Worm (Caenorhabditis elegans) whole organism, young adult: Measurements from ENCODE around the gene C14B9.3.

Source experiments
- B0019.2 ChIP-seq: fragments of 200-800 bp; sonication (Bioruptor generic); conservative IDR thresholded peaks from 2 replicates; pipeline ENCODE4 v1.3.6; 2022; ENCODE audit warnings: missing genetic modification reagents, missing genetic modification characterization, missing compliant biosample characterization
- B0261.1 ChIP-seq: sonication (generic microtip); optimal IDR thresholded peaks from 2 replicates; lab custom pipeline; 2016; ENCODE audit warnings: mild to moderate bottlenecking, missing genetic modification characterization, moderate library complexity, missing compliant biosample characterization
- F23B12.7 ChIP-seq: sonication (generic microtip); optimal IDR thresholded peaks from 2 replicates; lab custom pipeline; 2017; ENCODE audit warnings: missing genetic modification characterization, mild to moderate bottlenecking, missing compliant biosample characterization, antibody characterized with exemption, moderate library complexity; ENCODE audit not compliant: insufficient read depth
- F33H1.4 ChIP-seq: fragments of 200-800 bp; sonication (Bioruptor generic); IDR thresholded peaks from 2 replicates; pipeline ENCODE4 v1.3.6; 2022; ENCODE audit warnings: missing genetic modification reagents, missing genetic modification characterization, missing compliant biosample characterization
- F37B4.10 ChIP-seq: fragments of 200-800 bp; sonication (Bioruptor generic); IDR thresholded peaks from 2 replicates; pipeline ENCODE4 v1.3.6; 2022; ENCODE audit warnings: missing genetic modification characterization, missing compliant biosample characterization
- F39B2.1 ChIP-seq: fragments of 200-800 bp; sonication (Bioruptor generic); IDR thresholded peaks from 2 replicates; pipeline ENCODE4 v1.3.6; 2022; ENCODE audit warnings: missing genetic modification reagents, missing genetic modification characterization, missing compliant biosample characterization
- F57A8.1 ChIP-seq: fragments of 200-800 bp; sonication (Bioruptor generic); optimal IDR thresholded peaks from 2 replicates; lab custom pipeline; 2018; ENCODE audit warnings: mild to moderate bottlenecking, missing genetic modification characterization, moderate library complexity, missing compliant biosample characterization
- K12H6.12 ChIP-seq: fragments of 200-800 bp; sonication (Bioruptor generic); optimal IDR thresholded peaks from 2 replicates; lab custom pipeline; 2018; ENCODE audit warnings: mild to moderate bottlenecking, missing genetic modification characterization, missing compliant biosample characterization
- Y67H2A.10 ChIP-seq: fragments of 200-800 bp; sonication (Bioruptor generic); conservative IDR thresholded peaks from 2 replicates; pipeline ENCODE4 v1.3.6; 2022; ENCODE audit warnings: missing genetic modification reagents, missing genetic modification characterization, missing compliant biosample characterization
- Y95B8A.8 ChIP-seq: fragments of 200-800 bp; sonication (Bioruptor generic); IDR thresholded peaks from 2 replicates; pipeline ENCODE4 v1.3.6; 2022; ENCODE audit warnings: missing genetic modification reagents, missing genetic modification characterization, missing compliant biosample characterization
- ZK185.1 ChIP-seq: sonication (generic microtip); optimal IDR thresholded peaks from 2 replicates; lab custom pipeline; 2016; ENCODE audit warnings: mild to moderate bottlenecking, missing genetic modification characterization, missing compliant biosample characterization; ENCODE audit not compliant: poor library complexity, severe bottlenecking
- ama-1 ChIP-seq, 3 experiments: fragments of 150-350 bp in 1 of 3; sonication (generic microtip) in 2 of 3; optimal IDR thresholded peaks; 2 replicates each; lab custom pipeline; 2014 to 2018; ENCODE audit warnings: missing biosample characterization in 2 of 3, missing genetic modification characterization in 2 of 3, missing genetic modification reagents in 2 of 3
- aptf-3 ChIP-seq: fragments of 200-800 bp; sonication (Bioruptor generic); IDR thresholded peaks from 2 replicates; pipeline ENCODE4 v1.3.6; 2022; ENCODE audit warnings: missing genetic modification characterization, missing compliant biosample characterization
- atf-7 ChIP-seq: sonication (generic microtip); optimal IDR thresholded peaks from 2 replicates; lab custom pipeline; 2017; ENCODE audit warnings: mild to moderate bottlenecking, missing genetic modification characterization, missing compliant biosample characterization
- attf-3 ChIP-seq: fragments of 200-800 bp; sonication (Bioruptor generic); conservative IDR thresholded peaks from 2 replicates; pipeline ENCODE4 v1.3.6; 2022; ENCODE audit warnings: missing genetic modification reagents, missing genetic modification characterization, missing compliant biosample characterization
- bed-1 ChIP-seq: fragments of 200-800 bp; sonication (Bioruptor generic); IDR thresholded peaks from 2 replicates; pipeline ENCODE4 v1.3.6; 2022; ENCODE audit warnings: missing genetic modification reagents, missing genetic modification characterization, missing compliant biosample characterization
- cebp-1 ChIP-seq, 2 experiments: fragments of 200-800 bp in 1 of 2; sonication (Bioruptor generic) in 1 of 2; sonication (generic microtip) in 1 of 2; IDR thresholded peaks in 1 of 2; optimal IDR thresholded peaks in 1 of 2; 2 replicates each; pipeline versions ENCODE4 v1.3.6 to Lab custom; 2017 to 2022; ENCODE audit warnings: missing compliant biosample characterization in 2 of 2, missing genetic modification characterization in 2 of 2, mild to moderate bottlenecking in 1 of 2, missing genetic modification reagents in 1 of 2, moderate library complexity in 1 of 2
- cebp-2 ChIP-seq: fragments of 200-800 bp; sonication (Bioruptor generic); IDR thresholded peaks from 2 replicates; pipeline ENCODE4 v1.3.6; 2022; ENCODE audit warnings: missing genetic modification characterization, missing compliant biosample characterization
- ceh-58 ChIP-seq: fragments of 200-800 bp; sonication (Bioruptor generic); IDR thresholded peaks from 2 replicates; pipeline ENCODE4 v1.3.6; 2022; ENCODE audit warnings: missing genetic modification characterization, missing compliant biosample characterization
- die-1 ChIP-seq: sonication (generic microtip); optimal IDR thresholded peaks from 2 replicates; lab custom pipeline; 2016; ENCODE audit warnings: missing genotype, mild to moderate bottlenecking, missing genetic modification characterization, missing compliant biosample characterization
- dpl-1 ChIP-seq: fragments of 150-350 bp; optimal IDR thresholded peaks from 2 replicates; lab custom pipeline; 2014; ENCODE audit warnings: missing biosample characterization, missing genetic modification reagents, missing genetic modification characterization
- ekl-4 ChIP-seq: fragments of 200-800 bp; sonication (Bioruptor generic); IDR thresholded peaks from 2 replicates; pipeline ENCODE4 v1.3.6; 2022; ENCODE audit warnings: missing genetic modification reagents, missing genetic modification characterization, missing compliant biosample characterization
- gei-17 ChIP-seq: fragments of 200-800 bp; sonication (Bioruptor generic); optimal IDR thresholded peaks from 2 replicates; lab custom pipeline; 2018; ENCODE audit warnings: mild to moderate bottlenecking, missing genetic modification characterization, missing compliant biosample characterization
- hlh-12 ChIP-seq: sonication (generic microtip); optimal IDR thresholded peaks from 2 replicates; lab custom pipeline; 2016; ENCODE audit warnings: missing genetic modification characterization, missing compliant biosample characterization
- hlh-26 ChIP-seq: fragments of 200-800 bp; sonication (Bioruptor generic); conservative IDR thresholded peaks from 2 replicates; pipeline ENCODE4 v1.3.6; 2022; ENCODE audit warnings: missing genetic modification reagents, missing genetic modification characterization, missing compliant biosample characterization
- hmg-20 ChIP-seq: fragments of 200-800 bp; sonication (Bioruptor generic); IDR thresholded peaks from 2 replicates; pipeline ENCODE4 v1.3.6; 2022; ENCODE audit warnings: missing genetic modification reagents, missing genetic modification characterization, missing compliant biosample characterization
- let-607 ChIP-seq, 2 experiments: fragments of 200-800 bp in 1 of 2; sonication (Bioruptor generic) in 1 of 2; sonication (generic microtip) in 1 of 2; optimal IDR thresholded peaks; 2 replicates each; lab custom pipeline; 2016 to 2018; ENCODE audit warnings: mild to moderate bottlenecking in 2 of 2, missing compliant biosample characterization in 2 of 2, missing genetic modification characterization in 2 of 2, moderate library complexity in 2 of 2, missing genotype in 1 of 2
- lin-26 ChIP-seq: fragments of 200-800 bp; sonication (Bioruptor generic); IDR thresholded peaks from 2 replicates; pipeline ENCODE4 v1.3.6; 2022; ENCODE audit warnings: missing genetic modification reagents, missing genetic modification characterization, missing compliant biosample characterization
- lin-35 ChIP-seq, 3 experiments: fragments of 150-350 bp in 2 of 3; sonication (generic microtip) in 1 of 3; optimal IDR thresholded peaks; 2 replicates each; lab custom pipeline; 2014 to 2018; ENCODE audit warnings: missing biosample characterization in 3 of 3, missing genetic modification characterization in 3 of 3, missing genetic modification reagents in 3 of 3
- lin-40 ChIP-seq: sonication (generic microtip); optimal IDR thresholded peaks from 2 replicates; lab custom pipeline; 2016; ENCODE audit warnings: missing genetic modification characterization, mild to moderate bottlenecking, missing compliant biosample characterization, missing genotype, missing genetic modification reagents
- madf-10 ChIP-seq: sonication (generic microtip); optimal IDR thresholded peaks from 2 replicates; lab custom pipeline; 2016; ENCODE audit warnings: mild to moderate bottlenecking, missing genetic modification characterization, missing compliant biosample characterization
- madf-3 ChIP-seq: fragments of 200-800 bp; sonication (Bioruptor generic); IDR thresholded peaks from 2 replicates; pipeline ENCODE4 v1.3.6; 2022; ENCODE audit warnings: missing genetic modification reagents, missing genetic modification characterization, missing compliant biosample characterization
- madf-6 ChIP-seq: fragments of 200-800 bp; sonication (Bioruptor generic); IDR thresholded peaks from 2 replicates; pipeline ENCODE4 v1.3.6; 2022; ENCODE audit warnings: missing genetic modification reagents, missing genetic modification characterization, missing compliant biosample characterization
- mes-4 ChIP-seq: sonication (generic microtip); optimal IDR thresholded peaks from 2 replicates; lab custom pipeline; 2016; ENCODE audit warnings: missing genotype, missing genetic modification characterization, missing compliant biosample characterization
- mxl-1 ChIP-seq: sonication (generic microtip); optimal IDR thresholded peaks from 2 replicates; lab custom pipeline; 2016; ENCODE audit warnings: missing genetic modification characterization, missing compliant biosample characterization
- nfyb-1 ChIP-seq: fragments of 200-800 bp; sonication (Bioruptor generic); IDR thresholded peaks from 2 replicates; pipeline ENCODE4 v1.3.6; 2022; ENCODE audit warnings: missing genetic modification reagents, missing genetic modification characterization, missing compliant biosample characterization
- nhr-27 ChIP-seq: fragments of 200-800 bp; sonication (Bioruptor generic); optimal IDR thresholded peaks from 2 replicates; lab custom pipeline; 2018; ENCODE audit warnings: mild to moderate bottlenecking, missing genetic modification characterization, moderate library complexity, missing compliant biosample characterization
- nhr-80 ChIP-seq: sonication (generic microtip); optimal IDR thresholded peaks from 2 replicates; lab custom pipeline; 2016; ENCODE audit warnings: missing genetic modification characterization, missing compliant biosample characterization
- nhr-90 ChIP-seq: sonication (generic microtip); optimal IDR thresholded peaks from 2 replicates; lab custom pipeline; 2016; ENCODE audit warnings: missing genotype, mild to moderate bottlenecking, missing genetic modification characterization, missing compliant biosample characterization
- pha-4 ChIP-seq: fragments of 150-350 bp; sonication (generic microtip); optimal IDR thresholded peaks from 2 replicates; lab custom pipeline; 2014; ENCODE audit warnings: missing biosample characterization, missing genetic modification reagents, missing genetic modification characterization
- rpc-1 ChIP-seq, 2 experiments: fragments of 150-350 bp in 1 of 2; sonication (generic microtip) in 1 of 2; optimal IDR thresholded peaks; 2 replicates each; lab custom pipeline; 2014 to 2018; ENCODE audit warnings: missing biosample characterization in 1 of 2, missing genetic modification characterization in 1 of 2, missing genetic modification reagents in 1 of 2, missing genotype in 1 of 2
- sea-2 ChIP-seq: fragments of 200-800 bp; sonication (Bioruptor generic); IDR thresholded peaks from 2 replicates; pipeline ENCODE4 v1.3.6; 2022; ENCODE audit warnings: missing genetic modification characterization, missing compliant biosample characterization
- snpc-1.1 ChIP-seq: sonication (generic microtip); optimal IDR thresholded peaks from 2 replicates; lab custom pipeline; 2017; ENCODE audit warnings: missing genetic modification characterization, mild to moderate bottlenecking, missing compliant biosample characterization, antibody characterized with exemption, moderate library complexity, missing genotype, missing genetic modification reagents; ENCODE audit not compliant: insufficient read depth
- snpc-3.4 ChIP-seq: sonication (generic microtip); optimal IDR thresholded peaks from 2 replicates; lab custom pipeline; 2017; ENCODE audit warnings: missing genetic modification characterization, mild to moderate bottlenecking, missing compliant biosample characterization, antibody characterized with exemption, moderate library complexity, missing genotype, missing genetic modification reagents
- unc-130 ChIP-seq: sonication (generic microtip); optimal IDR thresholded peaks from 2 replicates; lab custom pipeline; 2016; ENCODE audit warnings: missing genetic modification reagents, missing genetic modification characterization, missing compliant biosample characterization
- zfh-2 ChIP-seq: fragments of 200-800 bp; sonication (Bioruptor generic); conservative IDR thresholded peaks from 2 replicates; pipeline ENCODE4 v1.3.6; 2022; ENCODE audit warnings: missing genetic modification reagents, missing genetic modification characterization, missing compliant biosample characterization
- ztf-25 ChIP-seq: fragments of 200-800 bp; sonication (Bioruptor generic); IDR thresholded peaks from 2 replicates; pipeline ENCODE4 v1.3.6; 2022; ENCODE audit warnings: missing genetic modification reagents, missing genetic modification characterization, missing compliant biosample characterization

Gene C14B9.3

DNA sequence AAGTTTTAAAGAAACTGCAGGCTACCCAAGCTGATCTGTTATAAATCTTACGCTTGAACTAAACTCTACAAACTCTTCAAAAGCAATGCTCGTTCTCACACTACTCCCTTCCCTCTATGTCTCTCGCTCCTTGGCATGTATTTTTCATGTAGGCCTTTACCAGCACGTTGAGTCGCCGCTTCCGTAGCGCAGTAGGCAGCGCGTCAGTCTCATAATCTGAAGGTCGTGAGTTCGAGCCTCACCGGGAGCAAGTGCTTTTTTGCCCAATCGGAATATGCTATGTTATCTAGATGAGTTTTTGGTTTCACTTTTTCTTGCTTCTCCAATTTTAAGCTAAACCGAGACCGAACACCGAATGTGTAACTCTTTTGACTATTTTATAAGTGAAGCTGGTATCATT, 2.1 kb upstream of the C14B9.3 start (continued):
- TF ChIP-seq aptf-3 (GFP tag; lab: Robert Waterston, UW) (no peak), ekl-4 (GFP tag; lab: Robert Waterston, UW) (no peak), cebp-1 (GFP tag; IDR thresholded peaks at IDR 0.05; lab: Robert Waterston, UW) (no peak), cebp-1 (tag; optimal IDR thresholded peaks at IDR 0.05; lab: Kevin White, UChicago) (peak; percentile 53), Y67H2A.10 (GFP tag; lab: Robert Waterston, UW) (no peak), atf-7 (tag; lab: Kevin White, UChicago) (no peak), F23B12.7 (peak; percentile 43), cebp-2 (GFP tag; lab: Robert Waterston, UW) (no peak), zfh-2 (GFP tag; lab: Robert Waterston, UW) (no peak), snpc-3.4 (tag; lab: Kevin White, UChicago) (peak; percentile 28), madf-6 (GFP tag; lab: Robert Waterston, UW) (peak; percentile 33; the same call in 1 of the 2 replicates), snpc-1.1 (tag; lab: Kevin White, UChicago) (no peak), hmg-20 (GFP tag; lab: Robert Waterston, UW) (no peak), rpc-1 (optimal IDR thresholded peaks at IDR 0.05; lab: Kevin White, UChicago) (peak; percentile 71), rpc-1 (tag; optimal IDR thresholded peaks at IDR 0.05; lab: Kevin White, UChicago) (peak; percentile 82), ZK185.1 (peak; percentile 70), B0261.1 (tag; lab: Kevin White, UChicago) (peak; percentile 81), sea-2 (GFP tag; lab: Robert Waterston, UW) (no peak), die-1 (tag; lab: Kevin White, UChicago) (peak; percentile 69), F33H1.4 (0 out of 2 replicates have a peak, but pooled peaks have one; percentile 14), lin-40 (tag; lab: Kevin White, UChicago) (peak; percentile 34), pha-4 (tag; lab: Kevin White, UChicago) (no peak), let-607 (tag; optimal IDR thresholded peaks at IDR 0.05; lab: Kevin White, UChicago) (no peak), lin-35 (GFP tag; optimal IDR thresholded peaks at IDR 0.05; lab: Kevin White, UChicago) (no peak), madf-3 (GFP tag; lab: Robert Waterston, UW) (no peak), madf-10 (tag; lab: Kevin White, UChicago) (peak; percentile 21), nfyb-1 (GFP tag; lab: Robert Waterston, UW) (peak; percentile 65; the same call in 1 of the 2 replicates), mxl-1 (peak; percentile 27), F57A8.1 (GFP tag; lab: Kevin White, UChicago) (no peak), Y95B8A.8 (GFP tag; lab: Robert Waterston, UW) (no peak), F39B2.1 (GFP tag; lab: Robert Waterston, UW) (no peak), unc-130 (GFP tag; lab: Kevin White, UChicago) (no peak), hlh-12 (no peak), hlh-26 (GFP tag; lab: Robert Waterston, UW) (no peak), bed-1 (0 out of 2 replicates have a peak, but pooled peaks have one; percentile 22), attf-3 (GFP tag; lab: Robert Waterston, UW) (0 out of 2 replicates have a peak, but pooled peaks have one; percentile 22), dpl-1 (GFP tag; lab: Kevin White, UChicago) (no peak), nhr-90 (tag; lab: Kevin White, UChicago) (peak; percentile 67), ztf-25 (GFP tag; lab: Robert Waterston, UW) (no peak), K12H6.12 (tag; lab: Kevin White, UChicago) (no peak), F37B4.10 (GFP tag; lab: Robert Waterston, UW) (no peak), nhr-27 (tag; lab: Kevin White, UChicago) (no peak), ama-1 (optimal IDR thresholded peaks at IDR 0.05; lab: Kevin White, UChicago) (no peak), ama-1 (GFP tag; optimal IDR thresholded peaks at IDR 0.05; lab: Kevin White, UChicago) (peak in 1 of 2 experiments; percentile 57), gei-17 (no peak), lin-26 (GFP tag; lab: Robert Waterston, UW) (peak; percentile 80), mes-4 (tag; lab: Kevin White, UChicago) (no peak), B0019.2 (no peak), nhr-80 (tag; lab: Kevin White, UChicago) (peak; percentile 27), ceh-58 (no peak)
